Worm (Caenorhabditis elegans) whole organism, young adult: Measurements from ENCODE around the gene nlp-11.

Experiments used
- B0261.1 ChIP-seq: sonication (generic microtip); optimal IDR thresholded peaks from 2 replicates; lab custom pipeline; 2016; ENCODE audit warnings: mild to moderate bottlenecking, missing genetic modification characterization, moderate library complexity, missing compliant biosample characterization
- B0336.3 ChIP-seq: fragments of 200-800 bp; sonication (Bioruptor generic); IDR thresholded peaks from 2 replicates; pipeline ENCODE4 v1.3.6; 2022; ENCODE audit warnings: missing genetic modification characterization, missing compliant biosample characterization
- D2030.7 ChIP-seq: fragments of 200-800 bp; sonication (Bioruptor generic); IDR thresholded peaks from 2 replicates; pipeline ENCODE4 v1.3.6; 2022; ENCODE audit warnings: missing genetic modification reagents, missing genetic modification characterization, missing compliant biosample characterization
- cebp-2 ChIP-seq: fragments of 200-800 bp; sonication (Bioruptor generic); IDR thresholded peaks from 2 replicates; pipeline ENCODE4 v1.3.6; 2022; ENCODE audit warnings: missing genetic modification characterization, missing compliant biosample characterization

DNA sequence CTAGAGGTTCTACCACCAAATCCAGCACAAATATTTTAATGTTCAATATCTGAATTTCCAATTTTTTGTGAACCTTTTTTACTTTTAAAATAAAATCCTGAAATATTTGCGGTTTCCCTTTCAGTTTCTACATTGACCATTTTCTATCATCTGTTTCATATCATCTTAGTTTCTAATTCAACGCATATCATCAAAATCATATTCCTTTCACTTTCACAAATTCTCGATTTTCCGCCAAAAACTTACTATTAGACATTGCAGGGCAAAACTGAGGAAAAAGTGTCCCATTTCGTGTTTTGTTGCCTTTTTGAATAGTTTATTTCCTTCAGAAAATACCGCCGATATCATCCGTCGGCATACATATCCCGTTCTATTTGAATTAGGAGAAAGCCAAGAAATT is 33.3 kb upstream of the nlp-11 start:
- TF ChIP-seq B0261.1 (tag; lab: Kevin White, UChicago): no peak
- TF ChIP-seq D2030.7 (GFP tag; lab: Robert Waterston, UW): no peak
- no peak for TF ChIP-seq cebp-2 (GFP tag; lab: Robert Waterston, UW)
- no peak for TF ChIP-seq B0336.3
